Worm (Caenorhabditis elegans): ENCODE measurements around the gene tag-340.
A peak's percentile ranks its signal among the peaks of the same experiment; 100 is the strongest.

tag-340 gene

ce11 chrIII:4917960-4918712 is 17.8 kb downstream of the tag-340 start, which contains the start of gene rpb-8 (continued):
- TF ChIP-seq blmp-1 (tag; optimal IDR thresholded peaks at IDR 0.05; ENCODE audit: insufficient read depth): peak; percentile 18
- no peak for TF ChIP-seq nhr-77 (tag; optimal IDR thresholded peaks at IDR 0.05)
- no peak for TF ChIP-seq nhr-10 (tag; optimal IDR thresholded peaks at IDR 0.05)
- peak; percentile 16 for TF ChIP-seq nhr-25 (tag; optimal IDR thresholded peaks at IDR 0.05)
- TF ChIP-seq nhr-237 (tag; optimal IDR thresholded peaks at IDR 0.05): no peak
- TF ChIP-seq unc-62 (GFP tag; optimal IDR thresholded peaks at IDR 0.05): no peak
- TF ChIP-seq nhr-21 (tag; optimal IDR thresholded peaks at IDR 0.05): peak; percentile 3
- TF ChIP-seq Y55F3AM.14 (GFP tag; optimal IDR thresholded peaks at IDR 0.05): no peak

- no peak for TF ChIP-seq nhr-11 (tag; optimal IDR thresholded peaks at IDR 0.05)
- no peak for TF ChIP-seq gmeb-1 (tag; optimal IDR thresholded peaks at IDR 0.05)
- no peak for TF ChIP-seq ztf-11 (tag; optimal IDR thresholded peaks at IDR 0.05)
- TF ChIP-seq F13H6.1 (tag; optimal IDR thresholded peaks at IDR 0.05): no peak
- TF ChIP-seq unc-39 (tag; optimal IDR thresholded peaks at IDR 0.05): no peak
- no peak for TF ChIP-seq blmp-1 (tag; optimal IDR thresholded peaks at IDR 0.05; ENCODE audit: insufficient read depth)
- no peak for TF ChIP-seq mdl-1 (tag; optimal IDR thresholded peaks at IDR 0.05)
- no peak for TF ChIP-seq nhr-23 (tag; optimal IDR thresholded peaks at IDR 0.05)
- TF ChIP-seq egl-27 (tag; optimal IDR thresholded peaks at IDR 0.05): no peak
- TF ChIP-seq Y55F3AM.14 (GFP tag; optimal IDR thresholded peaks at IDR 0.05): no peak
Observed at ce11 chrIII:4918906-4919305, 18.6 kb downstream of the tag-340 start.

DNA sequence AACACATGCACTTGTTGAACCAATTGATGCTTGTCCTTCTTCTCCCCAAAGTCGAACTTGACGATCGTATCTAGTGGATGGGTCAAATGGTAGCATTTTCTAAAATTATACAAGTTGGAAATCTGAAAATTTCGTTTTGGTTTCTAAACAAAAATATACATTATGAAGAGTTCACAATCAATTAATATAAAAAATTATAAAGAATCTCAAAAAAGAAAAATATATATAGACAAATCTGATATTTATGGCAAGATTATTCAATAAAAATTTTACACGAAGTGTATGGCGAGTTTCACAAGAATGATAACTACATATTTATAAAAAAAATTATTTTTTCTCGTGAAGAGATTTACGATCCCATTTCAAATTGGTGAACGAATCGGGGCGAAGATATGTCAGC is 19.9 kb downstream of the tag-340 start, which contains the start of gene ula-1:
Gene ula-1, minus strand, starts transcription at position 101 of the 400 bp plus-strand sequence.
- TF ChIP-seq lin-13 (GFP tag; optimal IDR thresholded peaks at IDR 0.05) (no peak), unc-39 (tag; optimal IDR thresholded peaks at IDR 0.05) (no peak), blmp-1 (tag; optimal IDR thresholded peaks at IDR 0.05; ENCODE audit: insufficient read depth) (no peak), ama-1 (optimal IDR thresholded peaks at IDR 0.05) (no peak), zag-1 (tag; optimal IDR thresholded peaks at IDR 0.05) (no peak), ztf-11 (tag; optimal IDR thresholded peaks at IDR 0.05) (no peak), ztf-1 (GFP tag; conservative IDR thresholded peaks at IDR 0.05) (no peak), unc-55 (GFP tag; optimal IDR thresholded peaks at IDR 0.05) (no peak), mbf-1 (tag; optimal IDR thresholded peaks at IDR 0.05) (no peak), unc-62 (GFP tag; optimal IDR thresholded peaks at IDR 0.05) (no peak), nhr-237 (tag; optimal IDR thresholded peaks at IDR 0.05) (no peak), F13H6.1 (tag; optimal IDR thresholded peaks at IDR 0.05) (no peak), nhr-129 (tag; optimal IDR thresholded peaks at IDR 0.05) (no peak), R02D3.7 (tag; optimal IDR thresholded peaks at IDR 0.05) (no peak)

- TF ChIP-seq lsy-2 (tag; optimal IDR thresholded peaks at IDR 0.05) (peak in 1 of 2 experiments; percentile 46), F13H6.1 (tag; optimal IDR thresholded peaks at IDR 0.05) (peak; percentile 1), gmeb-1 (tag; optimal IDR thresholded peaks at IDR 0.05) (peak; percentile 23), sma-3 (GFP tag; optimal IDR thresholded peaks at IDR 0.05) (peak; percentile 69), lin-11 (tag; optimal IDR thresholded peaks at IDR 0.05) (peak; percentile 57), nhr-25 (tag; optimal IDR thresholded peaks at IDR 0.05) (peak; percentile 20)
Observed at ce11 chrIII:4922020-4922419, 21.7 kb downstream of the tag-340 start, which contains the start of gene mmab-1. mmab-1 (minus strand) TSS chrIII:4922114.

DNA sequence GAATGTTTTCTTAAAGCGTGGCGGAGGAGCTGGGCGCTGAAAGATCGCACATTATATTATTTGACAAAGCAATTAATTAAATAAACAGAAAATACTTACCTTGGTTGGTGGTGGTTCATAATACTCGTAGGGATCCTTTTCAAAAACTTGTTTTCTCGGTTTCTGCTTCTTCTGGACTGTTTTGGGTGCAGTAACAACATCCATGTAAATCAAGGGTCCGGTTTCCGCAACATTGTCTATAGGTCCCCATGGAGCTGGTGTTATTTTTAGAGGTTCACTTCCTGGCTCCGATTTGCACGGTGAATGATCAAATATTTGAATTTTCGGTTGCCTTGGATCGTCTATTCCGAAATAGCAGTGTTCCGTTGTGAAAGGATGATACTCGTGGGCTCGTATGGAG is 23.8 kb downstream of the tag-340 start:
- no peak for TF ChIP-seq nhr-129 (tag; optimal IDR thresholded peaks at IDR 0.05)
- no peak for TF ChIP-seq mbf-1 (tag; optimal IDR thresholded peaks at IDR 0.05)
- no peak for TF ChIP-seq ztf-1 (GFP tag; conservative IDR thresholded peaks at IDR 0.05)
- no peak for TF ChIP-seq crh-2 (tag; optimal IDR thresholded peaks at IDR 0.05)
- no peak for TF ChIP-seq ZK546.5 (tag; optimal IDR thresholded peaks at IDR 0.05)
- no peak for TF ChIP-seq skn-1 (tag; optimal IDR thresholded peaks at IDR 0.05)
- no peak for TF ChIP-seq unc-39 (tag; optimal IDR thresholded peaks at IDR 0.05)
- no peak for TF ChIP-seq egl-27 (tag; optimal IDR thresholded peaks at IDR 0.05)
- TF ChIP-seq lin-13 (GFP tag; optimal IDR thresholded peaks at IDR 0.05): no peak
- no peak for TF ChIP-seq ztf-11 (tag; optimal IDR thresholded peaks at IDR 0.05)
- no peak for TF ChIP-seq nhr-6 (tag; optimal IDR thresholded peaks at IDR 0.05)

Measured in whole organism, L2 larva.